Fruit fly (Drosophila melanogaster): ENCODE data around the gene bsf.

bsf gene

DNA sequence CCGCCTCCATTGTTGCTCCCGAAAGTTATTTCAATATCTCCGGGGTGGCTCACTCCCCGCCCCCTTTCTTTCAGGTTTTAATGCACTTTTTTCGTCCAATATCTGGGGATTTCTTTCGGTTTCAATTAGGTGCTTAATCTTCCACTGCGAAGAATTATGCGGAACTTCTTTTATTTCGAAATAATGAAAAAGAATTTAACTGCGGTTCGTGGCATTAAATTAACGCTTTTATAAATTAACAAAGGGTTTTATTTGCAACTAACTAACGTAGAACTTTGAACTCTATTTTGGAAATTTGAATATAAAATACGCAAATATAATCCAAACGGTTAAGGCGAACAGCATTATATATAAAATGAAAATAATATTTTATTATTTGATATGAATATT, 11.8 kb upstream of the bsf start (continued):
- TF ChIP-seq h (GFP tag; optimal IDR thresholded peaks at IDR 0.05), result peak; percentile 23
- peak in 1 of 2 experiments; percentile 58 for TF ChIP-seq foxo (GFP tag; optimal IDR thresholded peaks at IDR 0.05)
- no peak for TF ChIP-seq jim (GFP tag; optimal IDR thresholded peaks at IDR 0.05)
- TF ChIP-seq Hr78 (GFP tag; optimal IDR thresholded peaks at IDR 0.05), result no peak
- no peak for TF ChIP-seq Rel (GFP tag; optimal IDR thresholded peaks at IDR 0.05)
- TF ChIP-seq Rel (tag; optimal IDR thresholded peaks at IDR 0.05), result peak; percentile 86
- TF ChIP-seq dsf (GFP tag; optimal IDR thresholded peaks at IDR 0.05; ENCODE audit: borderline replicate concordance), result no peak

DNA sequence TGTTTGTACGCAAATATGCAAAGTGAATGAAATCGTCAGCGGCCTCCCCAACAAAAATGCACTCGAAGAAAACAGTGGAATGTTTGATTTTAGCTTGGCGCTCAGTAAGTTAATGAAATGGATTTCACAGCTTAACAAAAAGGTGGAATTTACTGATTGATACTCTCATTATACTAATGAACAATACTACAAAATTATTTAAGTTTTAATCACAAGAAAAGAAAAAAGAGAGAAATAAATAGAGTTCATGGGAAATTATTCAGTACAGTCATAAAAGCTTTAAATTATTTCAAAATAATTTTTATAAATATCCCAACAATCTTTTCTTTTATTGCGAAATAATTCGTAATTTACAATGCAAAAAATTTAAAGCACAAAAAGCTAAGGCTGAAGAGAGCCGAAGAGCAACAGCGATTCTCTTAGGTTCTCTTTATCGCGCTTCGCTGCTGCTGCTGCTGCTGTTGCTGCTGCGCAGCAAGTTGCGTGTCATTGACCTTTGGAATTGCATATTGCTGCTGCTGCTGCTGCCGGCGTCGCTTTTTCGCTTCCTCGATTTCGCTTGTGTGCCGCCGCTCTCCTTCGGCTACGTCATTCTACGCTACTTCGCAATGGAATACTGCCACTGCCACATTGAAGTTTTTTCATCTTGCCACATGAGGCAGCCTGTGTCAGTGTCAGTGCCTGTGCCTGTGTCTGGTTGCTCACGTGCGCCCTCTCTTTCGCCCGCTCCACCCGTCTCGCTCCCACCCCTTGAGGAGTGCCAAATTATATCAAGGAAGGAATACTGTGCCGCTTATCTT, 11.2 kb upstream of the bsf start:
- TF ChIP-seq psq (GFP tag; optimal IDR thresholded peaks at IDR 0.05), result peak; percentile 79
- TF ChIP-seq OdsH (GFP tag; optimal IDR thresholded peaks at IDR 0.05), result peak; percentile 72
- TF ChIP-seq Abd-B (GFP tag; optimal IDR thresholded peaks at IDR 0.05), result no peak
- TF ChIP-seq fru (GFP tag; optimal IDR thresholded peaks at IDR 0.05), result peak; percentile 61
- TF ChIP-seq pan (optimal IDR thresholded peaks at IDR 0.05), result no peak
- peak; percentile 65 for TF ChIP-seq HLH106 (tag; optimal IDR thresholded peaks at IDR 0.05)
- no peak for TF ChIP-seq lola (GFP tag; optimal IDR thresholded peaks at IDR 0.05)
- no peak for TF ChIP-seq usp (GFP tag; optimal IDR thresholded peaks at IDR 0.05)
- TF ChIP-seq foxo (GFP tag; optimal IDR thresholded peaks at IDR 0.05), result peak in 1 of 2 experiments; percentile 76
- TF ChIP-seq CG32264 (GFP tag; optimal IDR thresholded peaks at IDR 0.05), result peak; percentile 27
- no peak for TF ChIP-seq tai (GFP tag; optimal IDR thresholded peaks at IDR 0.05)
- no peak for TF ChIP-seq Dif (GFP tag; optimal IDR thresholded peaks at IDR 0.05; ENCODE audit: partially characterized antibody)
- TF ChIP-seq h (GFP tag; optimal IDR thresholded peaks at IDR 0.05), result peak; percentile 63
- no peak for TF ChIP-seq Hr78 (GFP tag; optimal IDR thresholded peaks at IDR 0.05)
- no peak for TF ChIP-seq dmrt93B (GFP tag; optimal IDR thresholded peaks at IDR 0.05)
- TF ChIP-seq Jra (GFP tag; optimal IDR thresholded peaks at IDR 0.05), result no peak
- peak; percentile 39 for TF ChIP-seq rgr (GFP tag; optimal IDR thresholded peaks at IDR 0.05)
- peak; percentile 45 for TF ChIP-seq ey (GFP tag; optimal IDR thresholded peaks at IDR 0.05)
- TF ChIP-seq N (GFP tag; optimal IDR thresholded peaks at IDR 0.05), result no peak
- no peak for TF ChIP-seq CG9705 (GFP tag; optimal IDR thresholded peaks at IDR 0.05)
- TF ChIP-seq brk (GFP tag; optimal IDR thresholded peaks at IDR 0.05), result peak; percentile 25
- TF ChIP-seq dsf (GFP tag; optimal IDR thresholded peaks at IDR 0.05; ENCODE audit: borderline replicate concordance), result no peak
- peak; percentile 23 for TF ChIP-seq woc (GFP tag; optimal IDR thresholded peaks at IDR 0.05)
- TF ChIP-seq Hnf4 (GFP tag; optimal IDR thresholded peaks at IDR 0.05), result peak; percentile 14
- no peak for TF ChIP-seq sv (GFP tag; optimal IDR thresholded peaks at IDR 0.05)
- TF ChIP-seq Sp1 (GFP tag; optimal IDR thresholded peaks at IDR 0.05), result peak; percentile 65
- TF ChIP-seq Hr83 (GFP tag; optimal IDR thresholded peaks at IDR 0.05; ENCODE audit: poor library complexity, severe bottlenecking), result peak; percentile 14
- peak; percentile 39 for TF ChIP-seq br (GFP tag; optimal IDR thresholded peaks at IDR 0.05)
- no peak for TF ChIP-seq dl (GFP tag; optimal IDR thresholded peaks at IDR 0.05; ENCODE audit: insufficient read depth in 1 of 2, partially characterized antibody in 2 of 2)
- no peak for TF ChIP-seq Myc (optimal IDR thresholded peaks at IDR 0.05)
- TF ChIP-seq sage (GFP tag; optimal IDR thresholded peaks at IDR 0.05), result peak; percentile 4
- no peak for TF ChIP-seq Mio (GFP tag; optimal IDR thresholded peaks at IDR 0.05)
- TF ChIP-seq Dfd (GFP tag; optimal IDR thresholded peaks at IDR 0.05), result peak; percentile 54
- TF ChIP-seq GATAd (GFP tag; optimal IDR thresholded peaks at IDR 0.05), result no peak
- TF ChIP-seq jim (GFP tag; optimal IDR thresholded peaks at IDR 0.05), result no peak
- no peak for TF ChIP-seq CrebA (GFP tag; optimal IDR thresholded peaks at IDR 0.05; ENCODE audit: borderline replicate concordance)
- peak; percentile 3 for TF ChIP-seq Vsx2 (GFP tag; optimal IDR thresholded peaks at IDR 0.05; ENCODE audit: partially characterized antibody)
- TF ChIP-seq Rel (GFP tag; optimal IDR thresholded peaks at IDR 0.05), result no peak
- TF ChIP-seq Rel (tag; optimal IDR thresholded peaks at IDR 0.05), result peak; percentile 19

All from whole organism, wandering third instar larva.